Worm (Caenorhabditis elegans) whole organism, midembryonic: Measurements from ENCODE around the gene C42D4.19.

Source experiments
- T22C8.4 ChIP-seq: fragments of 200-800 bp; sonication (Bioruptor generic); IDR thresholded peaks from 2 replicates; pipeline ENCODE4 v1.3.6; 2022; ENCODE audit warnings: missing genetic modification characterization, missing compliant biosample characterization
- cog-1 ChIP-seq: sonication (generic microtip); optimal IDR thresholded peaks from 2 replicates; lab custom pipeline; 2016; ENCODE audit warnings: missing genetic modification characterization, missing compliant biosample characterization
- flt-1 ChIP-seq: fragments of 200-800 bp; sonication (Bioruptor generic); IDR thresholded peaks from 2 replicates; pipeline ENCODE4 v1.3.6; 2022; ENCODE audit warnings: missing genetic modification characterization, missing compliant biosample characterization
- klf-2 ChIP-seq: fragments of 200-800 bp; sonication (Bioruptor generic); conservative IDR thresholded peaks from 2 replicates; pipeline ENCODE4 v1.3.6; 2022; ENCODE audit warnings: missing genetic modification reagents, missing genetic modification characterization, missing compliant biosample characterization
- med-1 ChIP-seq: sonication (generic microtip); optimal IDR thresholded peaks from 2 replicates; lab custom pipeline; 2017; ENCODE audit warnings: missing genetic modification characterization, mild to moderate bottlenecking, missing compliant biosample characterization, antibody characterized with exemption, missing genetic modification reagents; ENCODE audit not compliant: insufficient read depth
- ref-1 ChIP-seq: fragments of 200-800 bp; sonication (Bioruptor generic); conservative IDR thresholded peaks from 2 replicates; pipeline ENCODE4 v1.3.6; 2022; ENCODE audit warnings: missing genetic modification reagents, missing genetic modification characterization, missing compliant biosample characterization
- tab-1 ChIP-seq: fragments of 200-800 bp; sonication (Bioruptor generic); IDR thresholded peaks from 2 replicates; pipeline ENCODE4 v1.3.6; 2022; ENCODE audit warnings: missing genetic modification characterization, missing compliant biosample characterization
- ztf-23 ChIP-seq: fragments of 200-800 bp; sonication (Bioruptor generic); IDR thresholded peaks from 2 replicates; pipeline ENCODE4 v1.3.6; 2022; ENCODE audit warnings: missing genetic modification reagents, missing genetic modification characterization, missing compliant biosample characterization
- ztf-29 ChIP-seq: fragments of 200-800 bp; sonication (Bioruptor generic); IDR thresholded peaks from 2 replicates; pipeline ENCODE4 v1.3.6; 2022; ENCODE audit warnings: missing genetic modification reagents, missing genetic modification characterization, missing compliant biosample characterization

- no peak for TF ChIP-seq flt-1 (GFP tag; lab: Robert Waterston, UW)
- TF ChIP-seq klf-2 (GFP tag; lab: Robert Waterston, UW) = no peak
- TF ChIP-seq ref-1 (GFP tag; lab: Robert Waterston, UW) = no peak
- no peak for TF ChIP-seq tab-1
- TF ChIP-seq ztf-23 (GFP tag; lab: Robert Waterston, UW) = no peak
- TF ChIP-seq med-1 (GFP tag; lab: Kevin White, UChicago) = no peak
- TF ChIP-seq T22C8.4 (GFP tag; lab: Robert Waterston, UW) = no peak
- TF ChIP-seq ztf-29 = no peak
- TF ChIP-seq cog-1 (tag; lab: Kevin White, UChicago) = no peak
Measured at ce11 chrIV:7196853-7197252, 21.4 kb downstream of the C42D4.19 start, which contains the start of gene unc-8.
